Worm (Caenorhabditis elegans): Measurements from ENCODE around the gene ets-8.

- no peak for TF ChIP-seq ceh-16 (tag; optimal IDR thresholded peaks at IDR 0.05)
- no peak for TF ChIP-seq ztf-11 (tag; optimal IDR thresholded peaks at IDR 0.05)
Measured at ce11 chrIV:1120865-1121264, 39.4 kb downstream of the ets-8 start.
